Fruit fly (Drosophila melanogaster): ENCODE results near the gene CG11999.

DNA sequence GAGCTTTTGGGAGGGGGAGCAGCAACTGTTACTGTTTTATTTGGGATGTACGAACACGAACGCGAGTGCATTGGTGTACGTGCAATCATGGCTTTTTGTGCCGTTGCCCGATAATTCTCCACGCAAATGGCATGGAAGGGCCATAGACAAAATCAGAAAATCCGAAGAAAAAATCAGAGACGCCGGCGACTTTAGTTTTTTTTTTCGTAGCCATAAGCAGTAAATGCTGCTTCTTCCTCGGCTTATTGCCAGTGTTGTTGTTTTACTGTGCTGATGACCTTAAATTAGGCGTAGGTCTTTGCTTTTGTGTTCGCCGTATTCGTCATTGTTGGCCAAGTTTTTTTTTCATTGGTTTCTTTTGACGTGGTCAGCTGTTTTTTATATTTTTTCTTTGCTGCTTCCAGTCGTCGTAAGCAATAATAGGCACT lies 32.4 kb downstream of the CG11999 start:
- TF ChIP-seq rn (GFP tag; IDR thresholded peaks at IDR 0.05) (no peak), gl (tag; optimal IDR thresholded peaks at IDR 0.05) (no peak), CG9948 (tag; optimal IDR thresholded peaks at IDR 0.05) (no peak), CG8159 (tag; optimal IDR thresholded peaks at IDR 0.05) (no peak), fd96Ca (GFP tag; IDR thresholded peaks at IDR 0.05) (no peak), EcR (GFP tag; optimal IDR thresholded peaks at IDR 0.05) (no peak), CG14655 (GFP tag; optimal IDR thresholded peaks at IDR 0.05) (no peak), CG4496 (GFP tag; IDR thresholded peaks at IDR 0.05) (no peak), Pif1A (GFP tag; optimal IDR thresholded peaks at IDR 0.05) (no peak)
